Worm (Caenorhabditis elegans) whole organism, late embryonic: ENCODE measurements around the gene srw-42.
A peak's percentile ranks its signal among the peaks of the same experiment; 100 is the strongest.

Source experiments
- C08G9.2 ChIP-seq: sonication (generic microtip); optimal IDR thresholded peaks from 2 replicates; lab custom pipeline; 2016; ENCODE audit warnings: mild to moderate bottlenecking, missing genetic modification characterization, moderate library complexity, missing compliant biosample characterization
- F13H6.1 ChIP-seq: sonication (generic microtip); optimal IDR thresholded peaks from 2 replicates; lab custom pipeline; 2016; ENCODE audit warnings: missing genetic modification characterization, missing compliant biosample characterization
- K02D7.2 ChIP-seq: sonication (generic microtip); optimal IDR thresholded peaks from 2 replicates; lab custom pipeline; 2017; ENCODE audit warnings: mild to moderate bottlenecking, missing genetic modification characterization, missing compliant biosample characterization
- K09A11.1 ChIP-seq: sonication (generic microtip); optimal IDR thresholded peaks from 2 replicates; lab custom pipeline; 2017; ENCODE audit warnings: antibody characterized with exemption, mild to moderate bottlenecking, missing genetic modification characterization, missing compliant biosample characterization; ENCODE audit not compliant: insufficient read depth
- T23F11.4 ChIP-seq: fragments of 200-800 bp; sonication (Bioruptor generic); optimal IDR thresholded peaks from 2 replicates; lab custom pipeline; 2018; ENCODE audit warnings: mild to moderate bottlenecking, missing genetic modification characterization, missing compliant biosample characterization
- ama-1 ChIP-seq: fragments of 150-350 bp; optimal IDR thresholded peaks from 2 replicates; lab custom pipeline; 2014
- ceh-14 ChIP-seq: sonication (generic microtip); optimal IDR thresholded peaks from 2 replicates; lab custom pipeline; 2016; ENCODE audit warnings: missing genotype, missing genetic modification characterization, missing compliant biosample characterization
- ceh-19 ChIP-seq: fragments of 200-800 bp; sonication (Bioruptor generic); optimal IDR thresholded peaks from 2 replicates; lab custom pipeline; 2018; ENCODE audit warnings: mild to moderate bottlenecking, missing genetic modification characterization, missing compliant biosample characterization
- ceh-2 ChIP-seq: sonication (generic microtip); optimal IDR thresholded peaks from 2 replicates; lab custom pipeline; 2016; ENCODE audit warnings: missing genotype, missing genetic modification characterization, missing compliant biosample characterization
- ceh-24 ChIP-seq: sonication (generic microtip); optimal IDR thresholded peaks from 2 replicates; lab custom pipeline; 2016; ENCODE audit warnings: mild to moderate bottlenecking, missing genetic modification characterization, missing compliant biosample characterization
- ceh-34 ChIP-seq: sonication (generic microtip); optimal IDR thresholded peaks from 2 replicates; lab custom pipeline; 2016; ENCODE audit warnings: mild to moderate bottlenecking, missing genetic modification characterization, missing compliant biosample characterization
- ceh-48 ChIP-seq: sonication (generic microtip); optimal IDR thresholded peaks from 2 replicates; lab custom pipeline; 2016; ENCODE audit warnings: missing genetic modification characterization, inconsistent platforms, missing compliant biosample characterization
- ceh-6 ChIP-seq: fragments of 200-800 bp; sonication (Bioruptor generic); optimal IDR thresholded peaks from 2 replicates; lab custom pipeline; 2018; ENCODE audit warnings: mild to moderate bottlenecking, missing genetic modification characterization, missing compliant biosample characterization
- ceh-9 ChIP-seq: sonication (generic microtip); optimal IDR thresholded peaks from 2 replicates; lab custom pipeline; 2016; ENCODE audit warnings: mild to moderate bottlenecking, missing genetic modification characterization, inconsistent platforms, missing compliant biosample characterization
- che-1 ChIP-seq: sonication (generic microtip); optimal IDR thresholded peaks from 2 replicates; lab custom pipeline; 2016; ENCODE audit warnings: mild to moderate bottlenecking, missing genetic modification characterization, missing compliant biosample characterization
- dve-1 ChIP-seq: sonication (generic microtip); optimal IDR thresholded peaks from 2 replicates; lab custom pipeline; 2017; ENCODE audit warnings: antibody characterized with exemption, mild to moderate bottlenecking, missing genetic modification characterization, missing compliant biosample characterization
- elt-2 ChIP-seq: sonication (generic microtip); optimal IDR thresholded peaks from 2 replicates; lab custom pipeline; 2016; ENCODE audit warnings: missing genetic modification reagents, missing genetic modification characterization, missing compliant biosample characterization
- elt-4 ChIP-seq: sonication (generic microtip); optimal IDR thresholded peaks from 2 replicates; lab custom pipeline; 2016; ENCODE audit warnings: missing genetic modification characterization, missing compliant biosample characterization
- ets-4 ChIP-seq: sonication (generic microtip); optimal IDR thresholded peaks from 2 replicates; lab custom pipeline; 2016; ENCODE audit warnings: missing genetic modification characterization, missing compliant biosample characterization
- eyg-1 ChIP-seq: sonication (generic microtip); optimal IDR thresholded peaks from 2 replicates; lab custom pipeline; 2016; ENCODE audit warnings: missing genotype, missing genetic modification characterization, missing compliant biosample characterization
- fax-1 ChIP-seq: sonication (generic microtip); optimal IDR thresholded peaks from 2 replicates; lab custom pipeline; 2016; ENCODE audit warnings: missing genotype, missing genetic modification characterization, missing compliant biosample characterization
- fkh-6 ChIP-seq: sonication (generic microtip); optimal IDR thresholded peaks from 2 replicates; lab custom pipeline; 2016; ENCODE audit warnings: missing genetic modification characterization, missing compliant biosample characterization
- hlh-13 ChIP-seq: fragments of 200-800 bp; sonication (Bioruptor generic); optimal IDR thresholded peaks from 2 replicates; lab custom pipeline; 2018; ENCODE audit warnings: mild to moderate bottlenecking, missing genetic modification characterization, missing compliant biosample characterization
- hlh-6 ChIP-seq: sonication (generic microtip); optimal IDR thresholded peaks from 2 replicates; lab custom pipeline; 2016; ENCODE audit warnings: missing genotype, missing genetic modification characterization, missing compliant biosample characterization
- hlh-8 ChIP-seq: sonication (generic microtip); optimal IDR thresholded peaks from 2 replicates; lab custom pipeline; 2016; ENCODE audit warnings: missing genotype, missing genetic modification characterization, missing compliant biosample characterization
- lin-11 ChIP-seq: fragments of 200-800 bp; sonication (Bioruptor generic); optimal IDR thresholded peaks from 2 replicates; lab custom pipeline; 2018; ENCODE audit warnings: mild to moderate bottlenecking, missing genetic modification characterization, missing compliant biosample characterization
- mec-3 ChIP-seq: sonication (generic microtip); optimal IDR thresholded peaks from 2 replicates; lab custom pipeline; 2016; ENCODE audit warnings: borderline replicate concordance, missing genetic modification characterization, missing compliant biosample characterization
- nfya-1 ChIP-seq: sonication (generic microtip); optimal IDR thresholded peaks from 2 replicates; lab custom pipeline; 2017; ENCODE audit warnings: missing genetic modification characterization, mild to moderate bottlenecking, missing compliant biosample characterization, antibody characterized with exemption, moderate library complexity
- nhr-11 ChIP-seq: fragments of 150-350 bp; optimal IDR thresholded peaks from 2 replicates; lab custom pipeline; 2014; ENCODE audit warnings: missing biosample characterization, missing genetic modification characterization
- nhr-232 ChIP-seq: sonication (generic microtip); optimal IDR thresholded peaks from 2 replicates; lab custom pipeline; 2016; ENCODE audit warnings: missing genetic modification characterization, missing compliant biosample characterization
- npax-4 ChIP-seq: sonication (generic microtip); optimal IDR thresholded peaks from 2 replicates; lab custom pipeline; 2016; ENCODE audit warnings: missing genetic modification characterization, missing compliant biosample characterization
- odd-2 ChIP-seq: sonication (generic microtip); optimal IDR thresholded peaks from 2 replicates; lab custom pipeline; 2017; ENCODE audit warnings: antibody characterized with exemption, mild to moderate bottlenecking, missing genetic modification characterization, missing compliant biosample characterization
- pag-3 ChIP-seq: sonication (generic microtip); optimal IDR thresholded peaks from 2 replicates; lab custom pipeline; 2016; ENCODE audit warnings: missing compliant biosample characterization, missing genetic modification characterization, borderline replicate concordance
- pat-9 ChIP-seq: fragments of 200-800 bp; sonication (Bioruptor generic); optimal IDR thresholded peaks from 2 replicates; lab custom pipeline; 2018; ENCODE audit warnings: mild to moderate bottlenecking, missing genetic modification characterization, moderate library complexity, missing compliant biosample characterization
- pax-1 ChIP-seq: fragments of 150-350 bp; optimal IDR thresholded peaks from 2 replicates; lab custom pipeline; 2014; ENCODE audit warnings: missing biosample characterization, missing genetic modification characterization
- pha-2 ChIP-seq: sonication (generic microtip); optimal IDR thresholded peaks from 2 replicates; lab custom pipeline; 2017; ENCODE audit warnings: mild to moderate bottlenecking, missing genetic modification characterization, missing compliant biosample characterization
- pqm-1 ChIP-seq: sonication (generic microtip); optimal IDR thresholded peaks from 2 replicates; lab custom pipeline; 2016; ENCODE audit warnings: missing genetic modification characterization, missing compliant biosample characterization
- pros-1 ChIP-seq: fragments of 150-350 bp; optimal IDR thresholded peaks from 2 replicates; lab custom pipeline; 2014; ENCODE audit warnings: missing biosample characterization, missing genetic modification reagents, missing genetic modification characterization
- ref-2 ChIP-seq: sonication (generic microtip); optimal IDR thresholded peaks from 2 replicates; lab custom pipeline; 2016; ENCODE audit warnings: missing genetic modification characterization, missing compliant biosample characterization
- sox-2 ChIP-seq: fragments of 200-800 bp; sonication (Bioruptor generic); IDR thresholded peaks from 2 replicates; pipeline ENCODE4 v1.3.6; 2022; ENCODE audit warnings: missing genetic modification reagents, missing genetic modification characterization, missing compliant biosample characterization
- ttx-3 ChIP-seq: sonication (generic microtip); optimal IDR thresholded peaks from 2 replicates; lab custom pipeline; 2016; ENCODE audit warnings: missing genetic modification reagents, missing genetic modification characterization, missing compliant biosample characterization
- unc-3 ChIP-seq, 2 experiments: fragments of 200-800 bp in 1 of 2; sonication (Bioruptor generic) in 1 of 2; sonication (generic microtip) in 1 of 2; conservative IDR thresholded peaks in 1 of 2; optimal IDR thresholded peaks in 1 of 2; 2 replicates each; pipeline versions ENCODE4 v1.3.6 to Lab custom; 2016 to 2022; ENCODE audit warnings: missing compliant biosample characterization in 2 of 2, missing genetic modification characterization in 2 of 2, missing genetic modification reagents in 1 of 2
- unc-42 ChIP-seq: sonication (generic microtip); optimal IDR thresholded peaks from 2 replicates; lab custom pipeline; 2016; ENCODE audit warnings: missing genotype, missing genetic modification characterization, missing compliant biosample characterization
- unc-55 ChIP-seq: sonication (generic microtip); optimal IDR thresholded peaks from 2 replicates; lab custom pipeline; 2017; ENCODE audit warnings: missing biosample characterization, missing genetic modification reagents, missing genetic modification characterization
- unc-86 ChIP-seq: sonication (generic microtip); optimal IDR thresholded peaks from 2 replicates; lab custom pipeline; 2016; ENCODE audit warnings: missing genetic modification characterization, missing compliant biosample characterization
- zip-5 ChIP-seq: sonication (generic microtip); optimal IDR thresholded peaks from 2 replicates; lab custom pipeline; 2016; ENCODE audit warnings: missing genetic modification characterization, missing compliant biosample characterization
- ztf-16 ChIP-seq: sonication (generic microtip); optimal IDR thresholded peaks from 2 replicates; lab custom pipeline; 2017; ENCODE audit warnings: missing genetic modification characterization, missing compliant biosample characterization

srw-42 gene

ce11 chrV:16713797-16714196 is 20.2 kb upstream of the srw-42 start:
- TF ChIP-seq pag-3 (tag; lab: Kevin White, UChicago) (no peak), ttx-3 (tag; lab: Kevin White, UChicago) (no peak), elt-2 (tag; lab: Kevin White, UChicago) (no peak), ceh-14 (no peak), nhr-232 (tag; lab: Kevin White, UChicago) (no peak), pat-9 (tag; lab: Kevin White, UChicago) (no peak), pax-1 (tag; lab: Kevin White, UChicago) (no peak), unc-42 (tag; lab: Kevin White, UChicago) (no peak)
- TF ChIP-seq, all 69 proteins: peak for 0

- TF ChIP-seq C08G9.2 (no peak), T23F11.4 (GFP tag; lab: Kevin White, UChicago) (no peak), K02D7.2 (tag; lab: Kevin White, UChicago) (no peak), fax-1 (tag; lab: Kevin White, UChicago) (no peak), ets-4 (tag; lab: Kevin White, UChicago) (no peak), dve-1 (tag; lab: Kevin White, UChicago) (no peak), pha-2 (no peak), ceh-48 (tag; lab: Kevin White, UChicago) (no peak), ceh-6 (GFP tag; lab: Kevin White, UChicago) (no peak), pros-1 (tag; lab: Kevin White, UChicago) (no peak), npax-4 (tag; lab: Kevin White, UChicago) (no peak), pqm-1 (tag; lab: Kevin White, UChicago) (no peak), unc-42 (tag; lab: Kevin White, UChicago) (no peak)
Observed at ce11 chrV:16706549-16706948, 12.9 kb upstream of the srw-42 start, which contains the start of gene clec-9. clec-9 (minus strand) TSS chrV:16706649.

ce11 chrV:16699752-16700259 is 6.2 kb upstream of the srw-42 start, which contains the start of gene Y70C5C.1:
Y70C5C.1 (plus strand) TSS chrV:16700209.
- TF ChIP-seq ceh-14 (no peak), ztf-16 (tag; lab: Kevin White, UChicago) (no peak), C08G9.2 (no peak), K09A11.1 (no peak), lin-11 (tag; lab: Kevin White, UChicago) (peak; percentile 42), pha-2 (peak; percentile 57), che-1 (tag; lab: Kevin White, UChicago) (peak; percentile 61), pqm-1 (tag; lab: Kevin White, UChicago) (no peak), ceh-19 (peak; percentile 41), ceh-24 (tag; lab: Kevin White, UChicago) (no peak), nfya-1 (tag; lab: Kevin White, UChicago) (no peak), unc-3 (GFP tag; conservative IDR thresholded peaks at IDR 0.05; lab: Robert Waterston, UW) (no peak), unc-3 (tag; optimal IDR thresholded peaks at IDR 0.05; lab: Kevin White, UChicago) (no peak), ceh-2 (no peak), nhr-11 (no peak), mec-3 (tag; lab: Kevin White, UChicago) (no peak), elt-4 (tag; lab: Kevin White, UChicago) (no peak), ceh-6 (GFP tag; lab: Kevin White, UChicago) (peak; percentile 5), T23F11.4 (GFP tag; lab: Kevin White, UChicago) (no peak), unc-42 (tag; lab: Kevin White, UChicago) (no peak), unc-55 (GFP tag; lab: Kevin White, UChicago) (no peak), ceh-34 (tag; lab: Kevin White, UChicago) (no peak), ref-2 (tag; lab: Kevin White, UChicago) (no peak), nhr-232 (tag; lab: Kevin White, UChicago) (no peak), fkh-6 (tag; lab: Kevin White, UChicago) (no peak), sox-2 (GFP tag; lab: Robert Waterston, UW) (no peak), hlh-6 (no peak), unc-86 (no peak), eyg-1 (tag; lab: Kevin White, UChicago) (no peak), hlh-13 (GFP tag; lab: Kevin White, UChicago) (peak; percentile 23), ceh-48 (tag; lab: Kevin White, UChicago) (no peak), zip-5 (tag; lab: Kevin White, UChicago) (no peak), F13H6.1 (tag; lab: Kevin White, UChicago) (no peak), ama-1 (lab: Kevin White, UChicago) (no peak), odd-2 (no peak), fax-1 (tag; lab: Kevin White, UChicago) (no peak), ceh-9 (tag; lab: Kevin White, UChicago) (no peak), hlh-8 (tag; lab: Kevin White, UChicago) (no peak)
